Fruit fly (Drosophila melanogaster): ENCODE results near the gene CG12278.

The CG12278 gene

dm6 chr3R:21046927-21047326 is 3.1 kb downstream of the CG12278 start, which contains the start of gene CG31207 (continued):
- TF ChIP-seq CG43689 (GFP tag; IDR thresholded peaks at IDR 0.05) (no peak), CG14965 (GFP tag; optimal IDR thresholded peaks at IDR 0.05; ENCODE audit: borderline replicate concordance) (no peak), CG1832 (GFP tag; optimal IDR thresholded peaks at IDR 0.05) (no peak), CG17186 (GFP tag; optimal IDR thresholded peaks at IDR 0.05) (no peak)

- TF ChIP-seq hth (optimal IDR thresholded peaks at IDR 0.05) (no peak), gt (GFP tag; IDR thresholded peaks at IDR 0.05) (no peak), CG10147 (GFP tag; optimal IDR thresholded peaks at IDR 0.05) (no peak), br (optimal IDR thresholded peaks at IDR 0.05) (no peak), CG12942 (GFP tag; optimal IDR thresholded peaks at IDR 0.05) (no peak), mld (GFP tag; IDR thresholded peaks at IDR 0.05; ENCODE audit: partially characterized antibody) (no peak), CG10431 (GFP tag; optimal IDR thresholded peaks at IDR 0.05) (no peak), z (GFP tag; IDR thresholded peaks at IDR 0.05) (no peak), CG7556 (GFP tag; optimal IDR thresholded peaks at IDR 0.05) (no peak), sisA (GFP tag; IDR thresholded peaks at IDR 0.05) (no peak), dimm (GFP tag; IDR thresholded peaks at IDR 0.05) (no peak), sc (optimal IDR thresholded peaks at IDR 0.05) (no peak), sc (GFP tag; optimal IDR thresholded peaks at IDR 0.05) (no peak), trh (GFP tag; optimal IDR thresholded peaks at IDR 0.05) (no peak), Dfd (GFP tag; optimal IDR thresholded peaks at IDR 0.05) (no peak)
Measured at dm6 chr3R:21048729-21049128, 4.9 kb downstream of the CG12278 start, which contains the start of gene CG7079. Gene CG7079, minus strand, starts transcription at chr3R:21048829.

- TF ChIP-seq Aef1 (GFP tag; IDR thresholded peaks at IDR 0.05) (no peak), grau (tag; optimal IDR thresholded peaks at IDR 0.05) (no peak), emc (GFP tag; optimal IDR thresholded peaks at IDR 0.05) (no peak), cg (GFP tag; optimal IDR thresholded peaks at IDR 0.05) (no peak), ssp (GFP tag; IDR thresholded peaks at IDR 0.05) (no peak), Bteb2 (GFP tag; optimal IDR thresholded peaks at IDR 0.05) (no peak), Blimp-1 (GFP tag; optimal IDR thresholded peaks at IDR 0.05) (no peak), cwo (GFP tag; optimal IDR thresholded peaks at IDR 0.05) (no peak), CG11560 (tag; IDR thresholded peaks at IDR 0.05) (no peak), CG30431 (GFP tag; optimal IDR thresholded peaks at IDR 0.05) (no peak), usp (GFP tag; optimal IDR thresholded peaks at IDR 0.05) (no peak), CG3163 (GFP tag; optimal IDR thresholded peaks at IDR 0.05) (no peak), CoRest (tag; optimal IDR thresholded peaks at IDR 0.05) (no peak), kni (GFP tag; optimal IDR thresholded peaks at IDR 0.05) (no peak), C15 (GFP tag; IDR thresholded peaks at IDR 0.05) (no peak), MESR4 (GFP tag; optimal IDR thresholded peaks at IDR 0.05) (no peak)
Measured at dm6 chr3R:21050875-21051274, 7.0 kb downstream of the CG12278 start, which contains the start of gene Jhbp15. Gene Jhbp15, minus strand, starts transcription at chr3R:21050975.

- TF ChIP-seq Dek (tag; optimal IDR thresholded peaks at IDR 0.05) (no peak), E2f1 (GFP tag; IDR thresholded peaks at IDR 0.05) (no peak), salm (tag; optimal IDR thresholded peaks at IDR 0.05) (no peak), btn (GFP tag; optimal IDR thresholded peaks at IDR 0.05) (no peak)
Measured at dm6 chr3R:21057519-21057918, 13.7 kb downstream of the CG12278 start.
